Worm (Caenorhabditis elegans): ENCODE results near the gene acp-4.

Gene acp-4

DNA sequence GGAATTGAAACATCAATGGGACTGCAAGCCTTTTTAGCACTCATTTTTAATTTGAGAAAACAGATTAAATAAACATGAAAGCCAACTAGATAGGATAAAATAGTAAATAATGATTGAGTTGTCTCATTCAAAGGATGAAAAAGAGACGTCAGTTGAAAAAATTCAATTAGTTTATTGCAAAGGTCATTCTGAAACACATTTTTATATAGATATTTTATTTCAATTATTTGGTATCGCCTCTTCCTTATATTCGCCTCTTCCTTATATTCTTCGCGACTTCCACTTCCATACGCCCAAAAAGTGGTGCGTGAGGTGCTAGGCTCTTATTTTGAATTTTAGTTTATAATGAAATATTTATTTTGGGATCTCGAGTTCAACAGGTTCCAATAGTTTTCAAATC, at the start of gene acp-4:
Gene acp-4 (minus strand): TSS at position 101 of the 400 bp plus-strand sequence.
- TF ChIP-seq nhr-47 (tag; optimal IDR thresholded peaks at IDR 0.05) (no peak), zip-4 (GFP tag; optimal IDR thresholded peaks at IDR 0.05) (no peak), nhr-71 (tag; optimal IDR thresholded peaks at IDR 0.05) (no peak), elt-3 (tag; optimal IDR thresholded peaks at IDR 0.05) (no peak), jun-1 (tag; optimal IDR thresholded peaks at IDR 0.05) (no peak), sox-4 (tag; optimal IDR thresholded peaks at IDR 0.05) (no peak), nhr-237 (tag; optimal IDR thresholded peaks at IDR 0.05) (no peak), mef-2 (tag; optimal IDR thresholded peaks at IDR 0.05) (no peak), aly-2 (tag; optimal IDR thresholded peaks at IDR 0.05) (no peak), hpl-2 (GFP tag; optimal IDR thresholded peaks at IDR 0.05) (no peak), egl-27 (tag; optimal IDR thresholded peaks at IDR 0.05) (no peak), F16B12.6 (tag; optimal IDR thresholded peaks at IDR 0.05) (no peak), irx-1 (tag; optimal IDR thresholded peaks at IDR 0.05) (no peak), lsy-2 (tag; optimal IDR thresholded peaks at IDR 0.05) (no peak), mep-1 (tag; optimal IDR thresholded peaks at IDR 0.05) (no peak), lin-35 (GFP tag; optimal IDR thresholded peaks at IDR 0.05) (no peak)

ce11 chrII:8484546-8484945, 49.6 kb upstream of the acp-4 start:
- TF ChIP-seq snu-23 (GFP tag; optimal IDR thresholded peaks at IDR 0.05) = peak; percentile 59
- TF ChIP-seq nhr-20 (tag; optimal IDR thresholded peaks at IDR 0.05) = peak; percentile 67
- TF ChIP-seq blmp-1 (tag; optimal IDR thresholded peaks at IDR 0.05) = peak; percentile 31
- TF ChIP-seq lsy-2 (tag; optimal IDR thresholded peaks at IDR 0.05) = peak in 1 of 2 experiments; percentile 31
- TF ChIP-seq ztf-4 (tag; optimal IDR thresholded peaks at IDR 0.05) = peak; percentile 16
- TF ChIP-seq nhr-71 (tag; optimal IDR thresholded peaks at IDR 0.05) = peak; percentile 38
- TF ChIP-seq irx-1 (tag; optimal IDR thresholded peaks at IDR 0.05) = no peak
- peak; percentile 19 for TF ChIP-seq nhr-90 (tag; optimal IDR thresholded peaks at IDR 0.05; ENCODE audit: poor library complexity)
- no peak for TF ChIP-seq pax-3 (tag; optimal IDR thresholded peaks at IDR 0.05)
- TF ChIP-seq nhr-85 (tag) = peak; percentile 50
- TF ChIP-seq jun-1 (tag; optimal IDR thresholded peaks at IDR 0.05) = peak; percentile 53
- TF ChIP-seq elt-2 (tag; optimal IDR thresholded peaks at IDR 0.05) = peak; percentile 90
- TF ChIP-seq C16A3.4 (tag; optimal IDR thresholded peaks at IDR 0.05) = peak; percentile 19
- TF ChIP-seq lin-14 (GFP tag; optimal IDR thresholded peaks at IDR 0.05) = peak; percentile 40
- TF ChIP-seq dpl-1 (GFP tag; optimal IDR thresholded peaks at IDR 0.05) = peak in 1 of 3 experiments; percentile 3
- TF ChIP-seq nhr-12 (tag; optimal IDR thresholded peaks at IDR 0.05) = no peak
- no peak for TF ChIP-seq ces-1 (GFP tag; optimal IDR thresholded peaks at IDR 0.05)
- peak in 1 of 2 experiments; percentile 46 for TF ChIP-seq lin-35 (GFP tag; optimal IDR thresholded peaks at IDR 0.05)

- TF ChIP-seq skn-1 (tag; optimal IDR thresholded peaks at IDR 0.05) (peak; percentile 97), rnt-1 (tag; optimal IDR thresholded peaks at IDR 0.05) (no peak), unc-30 (tag; optimal IDR thresholded peaks at IDR 0.05) (no peak), nhr-76 (tag; optimal IDR thresholded peaks at IDR 0.05) (no peak), blmp-1 (tag; optimal IDR thresholded peaks at IDR 0.05) (peak; percentile 20), aha-1 (tag; optimal IDR thresholded peaks at IDR 0.05) (peak; percentile 79), elt-2 (tag; optimal IDR thresholded peaks at IDR 0.05) (no peak), sptf-1 (tag; optimal IDR thresholded peaks at IDR 0.05) (no peak), elt-3 (tag; optimal IDR thresholded peaks at IDR 0.05) (no peak), snpc-4 (tag; optimal IDR thresholded peaks at IDR 0.05) (no peak), lin-13 (GFP tag; optimal IDR thresholded peaks at IDR 0.05) (no peak), lin-14 (GFP tag; optimal IDR thresholded peaks at IDR 0.05) (peak; percentile 79), ces-1 (GFP tag; optimal IDR thresholded peaks at IDR 0.05) (no peak), ama-1 (optimal IDR thresholded peaks at IDR 0.05) (no peak), nhr-90 (tag; optimal IDR thresholded peaks at IDR 0.05; ENCODE audit: poor library complexity) (no peak), vab-15 (tag; optimal IDR thresholded peaks at IDR 0.05) (no peak), egl-13 (tag; optimal IDR thresholded peaks at IDR 0.05) (no peak), dsc-1 (tag; optimal IDR thresholded peaks at IDR 0.05) (no peak), ceh-63 (GFP tag; optimal IDR thresholded peaks at IDR 0.05) (no peak), nhr-12 (tag; optimal IDR thresholded peaks at IDR 0.05) (no peak), nhr-84 (tag; optimal IDR thresholded peaks at IDR 0.05) (no peak), dpl-1 (GFP tag; optimal IDR thresholded peaks at IDR 0.05) (no peak), aly-2 (tag; optimal IDR thresholded peaks at IDR 0.05) (no peak), nhr-71 (tag; optimal IDR thresholded peaks at IDR 0.05) (peak; percentile 27), nhr-20 (tag; optimal IDR thresholded peaks at IDR 0.05) (peak; percentile 50), nhr-19 (GFP tag; conservative IDR thresholded peaks at IDR 0.05) (peak; percentile 49), nhr-47 (tag; optimal IDR thresholded peaks at IDR 0.05) (no peak), ceh-90 (tag; optimal IDR thresholded peaks at IDR 0.05) (no peak), grh-1 (GFP tag; IDR thresholded peaks at IDR 0.05) (no peak), efl-1 (optimal IDR thresholded peaks at IDR 0.05) (no peak), efl-1 (GFP tag; optimal IDR thresholded peaks at IDR 0.05 in 1 of 2) (peak in 1 of 2 experiments; percentile 46), Y116A8C.19 (tag; optimal IDR thresholded peaks at IDR 0.05; ENCODE audit: borderline replicate concordance) (no peak)
These were observed 48.9 kb upstream of the acp-4 start, which contains the start of gene taap-1 for ce11 chrII:8483793-8484186. TSS of gene taap-1 (minus strand) at chrII:8483871.

Measured in whole organism, L1 larva.